In the genomic region with DNA sequence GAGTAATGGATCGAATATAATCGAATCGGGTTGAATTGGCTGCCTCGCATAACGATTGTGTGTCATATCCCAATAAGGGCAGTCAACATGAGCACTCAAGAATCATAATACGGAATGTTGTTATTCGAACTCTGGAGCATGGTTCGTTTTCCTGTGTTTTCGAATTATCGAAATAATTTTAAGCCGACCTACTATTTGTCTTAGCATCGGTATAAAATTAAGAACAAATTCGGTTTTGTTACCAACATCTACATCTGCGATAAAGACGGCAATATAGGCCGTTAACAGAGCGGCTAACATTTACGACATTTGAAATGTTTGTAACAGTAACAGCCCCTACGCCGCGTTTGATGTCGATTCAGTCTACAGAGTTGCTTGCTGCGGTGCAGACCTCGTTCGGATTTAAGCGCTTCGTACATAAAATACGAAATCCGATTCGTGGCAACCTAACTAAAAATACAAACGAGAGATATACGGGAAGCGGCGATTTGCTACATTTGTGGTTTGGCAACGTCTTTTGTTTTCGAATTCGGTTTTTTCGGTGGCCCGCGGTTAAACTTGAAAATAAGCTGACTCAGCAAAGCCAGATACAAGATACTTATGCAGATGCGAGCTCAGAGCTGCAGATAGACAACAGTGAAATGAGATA, we compare ENCODE assay signal across 2 fruit fly cellular contexts.
TF ChIP-seq lines count a peak whose summit lies in the region.

No protein-coding gene starts in this region.

TF ChIP-seq in whole organism, embryonic, 481 proteins besides CTCF, POLR2A, EP300 and RAD21 (continued from another document and continues in another):
- TF ChIP-seq gcm (GFP tag; optimal IDR thresholded peaks at IDR 0.05; lab: Kevin White, UChicago), result peak; percentile 37
- TF ChIP-seq sens (GFP tag; lab: Kevin White, UChicago), result peak; percentile 22
- TF ChIP-seq exex (tag; optimal IDR thresholded peaks at IDR 0.05; lab: Kevin White, UChicago), result peak; percentile 27
- TF ChIP-seq Mrtf (GFP tag; IDR thresholded peaks at IDR 0.05; lab: Robert Waterston, UW), result no peak
- TF ChIP-seq corto (GFP tag; optimal IDR thresholded peaks at IDR 0.05; lab: Kevin White, UChicago), result no peak
- TF ChIP-seq Nf-YA (GFP tag; IDR thresholded peaks at IDR 0.05; lab: Robert Waterston, UW), result no peak
- TF ChIP-seq CG32532 (GFP tag; IDR thresholded peaks at IDR 0.05; lab: Robert Waterston, UW), result no peak
- TF ChIP-seq twi (tag; optimal IDR thresholded peaks at IDR 0.05; lab: Kevin White, UChicago), result no peak
- peak; percentile 60 for TF ChIP-seq sug (tag; optimal IDR thresholded peaks at IDR 0.05; lab: Kevin White, UChicago)
- no peak for TF ChIP-seq tio (GFP tag; optimal IDR thresholded peaks at IDR 0.05; lab: Kevin White, UChicago)
- TF ChIP-seq CG16815 (GFP tag; optimal IDR thresholded peaks at IDR 0.05; lab: Kevin White, UChicago), result no peak
- no peak for TF ChIP-seq pan (optimal IDR thresholded peaks at IDR 0.05; lab: Kevin White, UChicago)
- peak in 1 of 2 experiments; percentile 62 for TF ChIP-seq pan (GFP tag; optimal IDR thresholded peaks at IDR 0.05 in 1 of 2, IDR thresholded peaks at IDR 0.05 in 1 of 2)
- peak; percentile 19 for TF ChIP-seq CG17568 (GFP tag; optimal IDR thresholded peaks at IDR 0.05; lab: Kevin White, UChicago)
- TF ChIP-seq Meics (GFP tag; optimal IDR thresholded peaks at IDR 0.05; lab: Kevin White, UChicago), result peak; percentile 8
- TF ChIP-seq hbn (GFP tag; IDR thresholded peaks at IDR 0.05; lab: Robert Waterston, UW; ENCODE audit: partially characterized antibody), result no peak
- no peak for TF ChIP-seq gsb (GFP tag; IDR thresholded peaks at IDR 0.05; lab: Robert Waterston, UW)
- TF ChIP-seq Med (GFP tag; lab: Kevin White, UChicago), result peak; percentile 91
- peak; percentile 8 for TF ChIP-seq caup (GFP tag; optimal IDR thresholded peaks at IDR 0.05; lab: Kevin White, UChicago; ENCODE audit: severe bottlenecking)
- peak; percentile 85; the same call in 2 of the 3 replicates for TF ChIP-seq CG2199 (GFP tag; IDR thresholded peaks at IDR 0.05; lab: Robert Waterston, UW)
- TF ChIP-seq CG33557 (GFP tag; optimal IDR thresholded peaks at IDR 0.05; lab: Kevin White, UChicago), result peak; percentile 19
- peak; percentile 44; the same call in 1 of the 2 replicates for TF ChIP-seq CG13287 (GFP tag; IDR thresholded peaks at IDR 0.05; lab: Robert Waterston, UW; ENCODE audit: partially characterized antibody)
- TF ChIP-seq CG2202 (tag; optimal IDR thresholded peaks at IDR 0.05; lab: Kevin White, UChicago), result no peak
- peak; percentile 60; the same call in 1 of the 2 replicates for TF ChIP-seq vvl (GFP tag; IDR thresholded peaks at IDR 0.05; lab: Robert Waterston, UW)
- TF ChIP-seq CG15601 (tag; optimal IDR thresholded peaks at IDR 0.05; lab: Kevin White, UChicago), result no peak
- TF ChIP-seq CG8388 (GFP tag; optimal IDR thresholded peaks at IDR 0.05; lab: Kevin White, UChicago), result no peak
- peak; percentile 14 for TF ChIP-seq CG7987 (GFP tag; optimal IDR thresholded peaks at IDR 0.05; lab: Kevin White, UChicago)
- TF ChIP-seq HmgZ (tag; optimal IDR thresholded peaks at IDR 0.05; lab: Kevin White, UChicago), result peak; percentile 52
- no peak for TF ChIP-seq mld (GFP tag; IDR thresholded peaks at IDR 0.05; lab: Robert Waterston, UW; ENCODE audit: partially characterized antibody)
- TF ChIP-seq pros (GFP tag; optimal IDR thresholded peaks at IDR 0.05; lab: Kevin White, UChicago), result peak; percentile 29
- TF ChIP-seq trem (tag; optimal IDR thresholded peaks at IDR 0.05; lab: Kevin White, UChicago), result no peak
- peak; percentile 7 for TF ChIP-seq CG1603 (tag; optimal IDR thresholded peaks at IDR 0.05; lab: Kevin White, UChicago)
- TF ChIP-seq CG10959 (GFP tag; IDR thresholded peaks at IDR 0.05; lab: Robert Waterston, UW), result no peak
- peak; percentile 27 for TF ChIP-seq stwl (tag; optimal IDR thresholded peaks at IDR 0.05; lab: Kevin White, UChicago)
- peak; percentile 66 for TF ChIP-seq Bgb (GFP tag; IDR thresholded peaks at IDR 0.05; lab: Robert Waterston, UW; ENCODE audit: partially characterized antibody)
- peak; percentile 19; the same call in 1 of the 2 replicates for TF ChIP-seq slbo (GFP tag; IDR thresholded peaks at IDR 0.05; lab: Robert Waterston, UW)
- TF ChIP-seq CG34376 (GFP tag; optimal IDR thresholded peaks at IDR 0.05; lab: Kevin White, UChicago), result peak; percentile 78
- TF ChIP-seq CG5180 (GFP tag; optimal IDR thresholded peaks at IDR 0.05; lab: Kevin White, UChicago), result peak; percentile 84
- no peak for TF ChIP-seq hkb (optimal IDR thresholded peaks at IDR 0.05; lab: Kevin White, UChicago)
- TF ChIP-seq hkb (GFP tag; IDR thresholded peaks at IDR 0.05; lab: Robert Waterston, UW), result peak; percentile 40; the same call in 1 of the 2 replicates
- peak; percentile 91 for TF ChIP-seq Deaf1 (tag; optimal IDR thresholded peaks at IDR 0.05; lab: Kevin White, UChicago)
- TF ChIP-seq ash1 (GFP tag; optimal IDR thresholded peaks at IDR 0.05; lab: Kevin White, UChicago), result peak; percentile 55
- no peak for TF ChIP-seq CG18764 (GFP tag; optimal IDR thresholded peaks at IDR 0.05; lab: Kevin White, UChicago)
- TF ChIP-seq Hand (GFP tag; optimal IDR thresholded peaks at IDR 0.05; lab: Kevin White, UChicago), result peak; percentile 23
- TF ChIP-seq disco-r (GFP tag; optimal IDR thresholded peaks at IDR 0.05; lab: Kevin White, UChicago), result no peak
- TF ChIP-seq sd (tag; optimal IDR thresholded peaks at IDR 0.05; lab: Kevin White, UChicago), result peak; percentile 5
- no peak for TF ChIP-seq HLH3B (GFP tag; IDR thresholded peaks at IDR 0.05; lab: Robert Waterston, UW)
- TF ChIP-seq MBD-R2 (GFP tag; IDR thresholded peaks at IDR 0.05; lab: Robert Waterston, UW), result peak; percentile 4; the same call in 1 of the 2 replicates
- peak; percentile 40 for TF ChIP-seq CG2678 (tag; optimal IDR thresholded peaks at IDR 0.05; lab: Kevin White, UChicago)
- peak; percentile 44 for TF ChIP-seq Nf-YC (tag; optimal IDR thresholded peaks at IDR 0.05; lab: Kevin White, UChicago)
- TF ChIP-seq CG12219 (GFP tag; optimal IDR thresholded peaks at IDR 0.05; lab: Kevin White, UChicago), result no peak
- TF ChIP-seq Fer3 (tag; optimal IDR thresholded peaks at IDR 0.05; lab: Kevin White, UChicago), result peak; percentile 12
- peak; percentile 23 for TF ChIP-seq CG12659 (GFP tag; optimal IDR thresholded peaks at IDR 0.05; lab: Kevin White, UChicago)
- no peak for TF ChIP-seq CG4617 (GFP tag; optimal IDR thresholded peaks at IDR 0.05; lab: Kevin White, UChicago; ENCODE audit: borderline replicate concordance)
- TF ChIP-seq onecut (GFP tag; IDR thresholded peaks at IDR 0.05; lab: Robert Waterston, UW), result 0 out of 2 replicates have a peak, but pooled peaks have one; percentile 11
- 0 out of 3 replicates have a peak, but pooled peaks have one; percentile 37 for TF ChIP-seq Opbp (GFP tag; IDR thresholded peaks at IDR 0.05; lab: Robert Waterston, UW; ENCODE audit: partially characterized antibody)
- no peak for TF ChIP-seq Dek (tag; optimal IDR thresholded peaks at IDR 0.05; lab: Kevin White, UChicago)
- TF ChIP-seq CG13296 (GFP tag; optimal IDR thresholded peaks at IDR 0.05; lab: Kevin White, UChicago), result peak; percentile 55
- TF ChIP-seq CG12236 (GFP tag; optimal IDR thresholded peaks at IDR 0.05; lab: Kevin White, UChicago), result no peak
- no peak for TF ChIP-seq Dp (GFP tag; optimal IDR thresholded peaks at IDR 0.05; lab: Kevin White, UChicago)

TF ChIP-seq in whole organism, prepupa, 60 proteins besides CTCF, POLR2A, EP300 and RAD21 (continued from another document):
- TF ChIP-seq Eip78C (GFP tag; lab: Kevin White, UChicago) (peak; percentile 51), CG10631 (GFP tag; optimal IDR thresholded peaks at IDR 0.05; lab: Kevin White, UChicago) (no peak), CG8632 (GFP tag; optimal IDR thresholded peaks at IDR 0.05; lab: Kevin White, UChicago) (no peak), ss (GFP tag; optimal IDR thresholded peaks at IDR 0.05; lab: Kevin White, UChicago) (peak in 1 of 2 experiments; percentile 14), Smox (GFP tag; optimal IDR thresholded peaks at IDR 0.05; lab: Kevin White, UChicago) (no peak), CG16779 (tag; optimal IDR thresholded peaks at IDR 0.05; lab: Kevin White, UChicago) (no peak), svp (GFP tag; lab: Kevin White, UChicago) (peak; percentile 75), Hr4 (GFP tag; optimal IDR thresholded peaks at IDR 0.05; lab: Kevin White, UChicago) (no peak)
